Worm (Caenorhabditis elegans): ENCODE measurements around the gene C30G12.2.

DNA sequence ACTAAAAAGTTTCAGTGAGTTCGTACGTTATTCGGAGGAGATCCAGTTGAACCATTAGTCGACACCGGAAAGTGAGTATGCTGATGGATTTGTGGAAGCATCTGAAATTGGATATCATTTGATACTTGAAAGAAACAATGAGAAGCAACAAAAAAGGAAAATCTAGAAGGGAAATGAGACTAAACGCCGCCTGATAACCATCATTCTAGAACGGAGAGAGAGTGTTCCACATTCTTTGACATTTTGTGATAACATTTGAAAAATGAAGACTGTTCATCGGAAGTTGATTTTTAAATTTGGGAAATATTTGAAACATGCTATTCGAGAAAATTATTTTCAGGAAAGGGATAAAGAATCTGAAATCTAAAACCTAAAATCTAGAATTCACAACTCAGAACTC, 41.0 kb downstream of the C30G12.2 start, which contains the start of gene npax-1:
- no peak for TF ChIP-seq hlh-11 (tag; optimal IDR thresholded peaks at IDR 0.05)
- no peak for TF ChIP-seq dpl-1 (GFP tag; optimal IDR thresholded peaks at IDR 0.05)
- no peak for TF ChIP-seq nhr-237 (tag; optimal IDR thresholded peaks at IDR 0.05)
- no peak for TF ChIP-seq nhr-28 (tag; optimal IDR thresholded peaks at IDR 0.05)
- TF ChIP-seq ZK546.5 (tag; optimal IDR thresholded peaks at IDR 0.05) = no peak
- no peak for TF ChIP-seq hlh-30 (tag; optimal IDR thresholded peaks at IDR 0.05; ENCODE audit: insufficient read depth)
- no peak for TF ChIP-seq lin-39 (tag; optimal IDR thresholded peaks at IDR 0.05)
- TF ChIP-seq ceh-32 (tag; optimal IDR thresholded peaks at IDR 0.05; ENCODE audit: poor library complexity) = no peak
- TF ChIP-seq snpc-4 (tag; optimal IDR thresholded peaks at IDR 0.05) = no peak
- TF ChIP-seq D1046.2 (GFP tag; IDR thresholded peaks at IDR 0.05) = no peak
